Worm (Caenorhabditis elegans) whole organism, L3 larva: ENCODE data around the gene clpr-2.

ENCODE experiments used
- R02D3.7 ChIP-seq: fragments of 150-350 bp; optimal IDR thresholded peaks from 2 replicates; lab custom pipeline; 2014; ENCODE audit warnings: missing biosample characterization, missing genetic modification characterization
- ZK546.5 ChIP-seq: sonication (generic microtip); optimal IDR thresholded peaks from 2 replicates; lab custom pipeline; 2017; ENCODE audit warnings: missing biosample characterization, missing genetic modification characterization
- aly-2 ChIP-seq: fragments of 150-350 bp; optimal IDR thresholded peaks from 2 replicates; lab custom pipeline; 2014; ENCODE audit warnings: missing biosample characterization, missing genetic modification characterization
- ama-1 ChIP-seq: fragments of 150-350 bp; optimal IDR thresholded peaks from 2 replicates; lab custom pipeline; 2018
- ceh-16 ChIP-seq: sonication (generic microtip); optimal IDR thresholded peaks from 2 replicates; lab custom pipeline; 2017; ENCODE audit warnings: missing biosample characterization, missing genetic modification characterization
- ceh-28 ChIP-seq: fragments of 150-350 bp; optimal IDR thresholded peaks from 2 replicates; lab custom pipeline; 2014; ENCODE audit warnings: missing biosample characterization, missing genetic modification reagents, missing genetic modification characterization
- ceh-82 ChIP-seq: fragments of 150-350 bp; optimal IDR thresholded peaks from 2 replicates; lab custom pipeline; 2014; ENCODE audit warnings: missing biosample characterization, missing genetic modification characterization
- ceh-9 ChIP-seq: sonication (generic microtip); optimal IDR thresholded peaks from 2 replicates; lab custom pipeline; 2018; ENCODE audit warnings: missing biosample characterization, missing genetic modification characterization
- daf-12 ChIP-seq: fragments of 150-350 bp; optimal IDR thresholded peaks from 2 replicates; lab custom pipeline; 2014; ENCODE audit warnings: missing biosample characterization, missing genetic modification reagents, missing genetic modification characterization
- egl-27 ChIP-seq: sonication (generic microtip); optimal IDR thresholded peaks from 4 replicates; lab custom pipeline; 2017; ENCODE audit warnings: missing biosample characterization, missing genetic modification reagents, missing genetic modification characterization
- egl-5 ChIP-seq: fragments of 150-350 bp; optimal IDR thresholded peaks from 2 replicates; lab custom pipeline; 2017; ENCODE audit warnings: missing biosample characterization, missing genetic modification reagents, missing genetic modification characterization, inconsistent platforms
- elt-1 ChIP-seq: fragments of 150-350 bp; optimal IDR thresholded peaks from 2 replicates; lab custom pipeline; 2014; ENCODE audit warnings: missing biosample characterization, missing genetic modification characterization
- elt-2 ChIP-seq: sonication (generic microtip); optimal IDR thresholded peaks from 2 replicates; lab custom pipeline; 2016; ENCODE audit warnings: missing genetic modification reagents, mild to moderate bottlenecking, missing genetic modification characterization, missing compliant biosample characterization
- elt-3 ChIP-seq, 3 experiments: fragments of 150-350 bp in 1 of 3; sonication (generic microtip) in 2 of 3; optimal IDR thresholded peaks; 2 replicates in 2 of 3; 4 replicates in 1 of 3; lab custom pipeline; 2014 to 2017; ENCODE audit warnings: missing biosample characterization in 3 of 3, missing genetic modification characterization in 3 of 3
- eor-1 ChIP-seq, 2 experiments: fragments of 150-350 bp; optimal IDR thresholded peaks; 2 replicates each; lab custom pipeline; 2014 to 2018; ENCODE audit warnings: missing biosample characterization in 2 of 2, missing genetic modification characterization in 2 of 2
- fkh-10 ChIP-seq: sonication (generic microtip); optimal IDR thresholded peaks from 2 replicates; lab custom pipeline; 2017; ENCODE audit warnings: missing biosample characterization, missing genetic modification reagents, missing genetic modification characterization
- fkh-2 ChIP-seq: fragments of 150-350 bp; optimal IDR thresholded peaks from 2 replicates; lab custom pipeline; 2014; ENCODE audit warnings: missing biosample characterization, missing genetic modification reagents, missing genetic modification characterization
- fos-1 ChIP-seq: fragments of 150-350 bp; optimal IDR thresholded peaks from 2 replicates; lab custom pipeline; 2014; ENCODE audit warnings: missing biosample characterization, missing genetic modification characterization
- hmg-11 ChIP-seq: sonication (generic microtip); optimal IDR thresholded peaks from 2 replicates; lab custom pipeline; 2016; ENCODE audit warnings: missing genetic modification characterization, missing compliant biosample characterization
- jun-1 ChIP-seq: fragments of 150-350 bp; optimal IDR thresholded peaks from 2 replicates; lab custom pipeline; 2014; ENCODE audit warnings: missing biosample characterization, missing genetic modification reagents, missing genetic modification characterization
- lin-15B ChIP-seq: fragments of 150-350 bp; optimal IDR thresholded peaks from 2 replicates; lab custom pipeline; 2014; ENCODE audit warnings: missing biosample characterization, missing genetic modification characterization
- lin-39 ChIP-seq: fragments of 150-350 bp; optimal IDR thresholded peaks from 2 replicates; lab custom pipeline; 2018; ENCODE audit warnings: missing biosample characterization, missing genetic modification reagents, missing genetic modification characterization
- lsy-12 ChIP-seq: sonication (generic microtip); optimal IDR thresholded peaks from 2 replicates; lab custom pipeline; 2016; ENCODE audit warnings: mild to moderate bottlenecking, missing genetic modification characterization, missing compliant biosample characterization
- mdl-1 ChIP-seq: fragments of 150-350 bp; optimal IDR thresholded peaks from 2 replicates; lab custom pipeline; 2014; ENCODE audit warnings: missing biosample characterization, missing genetic modification characterization
- mml-1 ChIP-seq: fragments of 150-350 bp; sonication (generic microtip); optimal IDR thresholded peaks from 3 replicates; lab custom pipeline; 2014; ENCODE audit warnings: missing biosample characterization, missing genetic modification characterization
- nfya-1 ChIP-seq: sonication (generic microtip); optimal IDR thresholded peaks from 2 replicates; lab custom pipeline; 2017; ENCODE audit warnings: missing genetic modification characterization, mild to moderate bottlenecking, missing compliant biosample characterization, antibody characterized with exemption, moderate library complexity; ENCODE audit not compliant: insufficient read depth
- nhr-11 ChIP-seq: fragments of 150-350 bp; optimal IDR thresholded peaks from 2 replicates; lab custom pipeline; 2014; ENCODE audit warnings: missing biosample characterization, missing genetic modification characterization
- nhr-12 ChIP-seq: fragments of 150-350 bp; optimal IDR thresholded peaks from 2 replicates; lab custom pipeline; 2014; ENCODE audit warnings: missing biosample characterization, missing genetic modification characterization
- nhr-23 ChIP-seq: fragments of 150-350 bp; optimal IDR thresholded peaks from 2 replicates; lab custom pipeline; 2014; ENCODE audit warnings: missing biosample characterization, missing genetic modification reagents, missing genetic modification characterization
- nhr-237 ChIP-seq: fragments of 150-350 bp; optimal IDR thresholded peaks from 2 replicates; lab custom pipeline; 2014; ENCODE audit warnings: missing biosample characterization, missing genetic modification characterization
- nhr-25 ChIP-seq: sonication (generic microtip); optimal IDR thresholded peaks from 2 replicates; lab custom pipeline; 2017; ENCODE audit warnings: missing biosample characterization, missing genetic modification characterization
- nhr-28 ChIP-seq: fragments of 150-350 bp; optimal IDR thresholded peaks from 2 replicates; lab custom pipeline; 2014; ENCODE audit warnings: missing biosample characterization, missing genetic modification characterization
- nhr-43 ChIP-seq: sonication (generic microtip); optimal IDR thresholded peaks from 2 replicates; lab custom pipeline; 2016; ENCODE audit warnings: mild to moderate bottlenecking, missing genetic modification characterization, missing compliant biosample characterization; ENCODE audit not compliant: poor library complexity, severe bottlenecking
- nhr-67 ChIP-seq: fragments of 150-350 bp; optimal IDR thresholded peaks from 2 replicates; lab custom pipeline; 2014; ENCODE audit warnings: missing biosample characterization, missing genetic modification characterization
- nhr-76 ChIP-seq: fragments of 150-350 bp; sonication (generic microtip); optimal IDR thresholded peaks from 5 replicates; lab custom pipeline; 2014; ENCODE audit warnings: missing biosample characterization, missing genetic modification characterization
- nhr-77 ChIP-seq: fragments of 150-350 bp; optimal IDR thresholded peaks from 2 replicates; lab custom pipeline; 2014; ENCODE audit warnings: missing biosample characterization, missing genetic modification characterization
- pha-4 ChIP-seq: fragments of 150-350 bp; optimal IDR thresholded peaks from 2 replicates; lab custom pipeline; 2014; ENCODE audit warnings: missing biosample characterization, missing genetic modification reagents, missing genetic modification characterization
- pqm-1 ChIP-seq: fragments of 150-350 bp; optimal IDR thresholded peaks from 2 replicates; lab custom pipeline; 2017; ENCODE audit warnings: missing biosample characterization, missing genetic modification characterization, inconsistent platforms
- sea-2 ChIP-seq: fragments of 150-350 bp; sonication (generic microtip); optimal IDR thresholded peaks from 4 replicates; lab custom pipeline; 2014; ENCODE audit warnings: missing biosample characterization, missing genetic modification reagents, missing genetic modification characterization
- skn-1 ChIP-seq: fragments of 150-350 bp; optimal IDR thresholded peaks from 2 replicates; lab custom pipeline; 2014; ENCODE audit warnings: missing biosample characterization, missing genetic modification characterization
- snpc-4 ChIP-seq: fragments of 150-350 bp; optimal IDR thresholded peaks from 2 replicates; lab custom pipeline; 2014; ENCODE audit warnings: missing biosample characterization, missing genetic modification characterization
- tbx-2 ChIP-seq: sonication (generic microtip); optimal IDR thresholded peaks from 2 replicates; lab custom pipeline; 2016; ENCODE audit warnings: mild to moderate bottlenecking, missing genetic modification characterization, missing compliant biosample characterization
- unc-39 ChIP-seq: sonication (generic microtip); optimal IDR thresholded peaks from 4 replicates; lab custom pipeline; 2017; ENCODE audit warnings: missing biosample characterization, missing genetic modification characterization
- unc-62 ChIP-seq: fragments of 150-350 bp; sonication (generic microtip); optimal IDR thresholded peaks from 4 replicates; lab custom pipeline; 2014; ENCODE audit warnings: missing biosample characterization, missing genetic modification reagents, missing genetic modification characterization
- zag-1 ChIP-seq: fragments of 150-350 bp; optimal IDR thresholded peaks from 2 replicates; lab custom pipeline; 2014; ENCODE audit warnings: missing biosample characterization, missing genetic modification characterization
- ztf-11 ChIP-seq: fragments of 150-350 bp; optimal IDR thresholded peaks from 2 replicates; lab custom pipeline; 2014; ENCODE audit warnings: missing biosample characterization, missing genetic modification characterization
- ztf-4 ChIP-seq: fragments of 150-350 bp; optimal IDR thresholded peaks from 2 replicates; lab custom pipeline; 2014; ENCODE audit warnings: missing biosample characterization, missing genetic modification characterization

The clpr-2 gene

ce11 chrII:1244420-1244959, 14.2 kb upstream of the clpr-2 start:
- TF ChIP-seq ceh-82 (tag; lab: Kevin White, UChicago) = no peak
- no peak for TF ChIP-seq eor-1 (tag; optimal IDR thresholded peaks at IDR 0.05; lab: Kevin White, UChicago)
- TF ChIP-seq sea-2 = no peak
- no peak for TF ChIP-seq elt-3 (tag; optimal IDR thresholded peaks at IDR 0.05; lab: Kevin White, UChicago)
- peak; percentile 32 for TF ChIP-seq nhr-23 (tag; lab: Kevin White, UChicago)
- peak; percentile 77 for TF ChIP-seq lsy-12 (tag; lab: Kevin White, UChicago)
- no peak for TF ChIP-seq lin-15B (tag; lab: Kevin White, UChicago)
- no peak for TF ChIP-seq elt-1 (tag; lab: Kevin White, UChicago)
- peak; percentile 55 for TF ChIP-seq ama-1 (lab: Kevin White, UChicago)
- TF ChIP-seq nhr-25 (tag; lab: Kevin White, UChicago) = peak; percentile 54
- TF ChIP-seq nhr-237 (tag; lab: Kevin White, UChicago) = no peak
- no peak for TF ChIP-seq nfya-1
- no peak for TF ChIP-seq tbx-2 (tag; lab: Kevin White, UChicago)
- peak; percentile 42 for TF ChIP-seq nhr-43 (tag; lab: Kevin White, UChicago)
- no peak for TF ChIP-seq mdl-1 (tag; lab: Kevin White, UChicago)
- no peak for TF ChIP-seq ceh-28
- TF ChIP-seq ZK546.5 = no peak

ce11 chrII:1245783-1246182, 13.0 kb upstream of the clpr-2 start:
- TF ChIP-seq nhr-237 (tag; lab: Kevin White, UChicago) (no peak), pha-4 (tag; lab: Kevin White, UChicago) (peak; percentile 61)

ce11 chrII:1246855-1247259, 11.9 kb upstream of the clpr-2 start:
- TF ChIP-seq nhr-23 (tag; lab: Kevin White, UChicago) = peak; percentile 96
- TF ChIP-seq nhr-28 (tag; lab: Kevin White, UChicago) = no peak
- peak; percentile 89 for TF ChIP-seq lin-39
- no peak for TF ChIP-seq snpc-4
- TF ChIP-seq egl-27 (tag; lab: Kevin White, UChicago) = no peak
- TF ChIP-seq nhr-12 = no peak
- peak; percentile 96 for TF ChIP-seq hmg-11 (tag; lab: Kevin White, UChicago)
- peak; percentile 2 for TF ChIP-seq zag-1 (tag; lab: Kevin White, UChicago)
- TF ChIP-seq nhr-43 (tag; lab: Kevin White, UChicago) = peak; percentile 94
- TF ChIP-seq tbx-2 (tag; lab: Kevin White, UChicago) = peak; percentile 85
- peak in 1 of 3 experiments; percentile 54 for TF ChIP-seq elt-3 (tag; optimal IDR thresholded peaks at IDR 0.05; lab: Kevin White, UChicago)
- TF ChIP-seq nhr-67 = no peak
- no peak for TF ChIP-seq nhr-237 (tag; lab: Kevin White, UChicago)
- no peak for TF ChIP-seq ztf-11 (tag; lab: Kevin White, UChicago)
- TF ChIP-seq lin-15B (tag; lab: Kevin White, UChicago) = peak; percentile 60
- TF ChIP-seq fkh-2 (tag; lab: Kevin White, UChicago) = no peak
- TF ChIP-seq R02D3.7 (tag; lab: Kevin White, UChicago) = peak; percentile 77
- TF ChIP-seq mml-1 (tag; lab: Kevin White, UChicago) = no peak
- TF ChIP-seq nhr-77 = peak; percentile 44
- TF ChIP-seq eor-1 (tag; optimal IDR thresholded peaks at IDR 0.05; lab: Kevin White, UChicago) = no peak
- peak; percentile 5 for TF ChIP-seq fos-1 (tag; lab: Kevin White, UChicago)
- peak; percentile 87 for TF ChIP-seq ceh-28
- TF ChIP-seq fkh-10 (GFP tag; lab: Kevin White, UChicago) = no peak
- TF ChIP-seq ztf-4 = no peak
- peak; percentile 2 for TF ChIP-seq ZK546.5
- TF ChIP-seq nhr-11 (tag; lab: Kevin White, UChicago) = no peak
- no peak for TF ChIP-seq ceh-9 (tag; lab: Kevin White, UChicago)
- no peak for TF ChIP-seq unc-39 (tag; lab: Kevin White, UChicago)
- no peak for TF ChIP-seq aly-2
- peak; percentile 76 for TF ChIP-seq unc-62
- peak; percentile 78 for TF ChIP-seq elt-1 (tag; lab: Kevin White, UChicago)
- TF ChIP-seq nhr-25 (tag; lab: Kevin White, UChicago) = peak; percentile 96
- TF ChIP-seq mdl-1 (tag; lab: Kevin White, UChicago) = peak; percentile 83
- TF ChIP-seq daf-12 (tag; lab: Kevin White, UChicago) = no peak
- TF ChIP-seq jun-1 (tag; lab: Kevin White, UChicago) = peak; percentile 88
- TF ChIP-seq ceh-82 (tag; lab: Kevin White, UChicago) = peak; percentile 69
- TF ChIP-seq nfya-1 = peak; percentile 91
- no peak for TF ChIP-seq nhr-76 (tag; lab: Kevin White, UChicago)
- TF ChIP-seq pha-4 (tag; lab: Kevin White, UChicago) = peak; percentile 82
- TF ChIP-seq skn-1 (tag; lab: Kevin White, UChicago) = peak; percentile 64
- peak; percentile 19 for TF ChIP-seq pqm-1 (tag; lab: Kevin White, UChicago)
- TF ChIP-seq elt-2 (tag; lab: Kevin White, UChicago) = peak; percentile 74
- peak; percentile 97 for TF ChIP-seq lsy-12 (tag; lab: Kevin White, UChicago)
- TF ChIP-seq egl-5 = no peak
- TF ChIP-seq sea-2 = peak; percentile 97
- TF ChIP-seq ceh-16 = no peak
- no peak for TF ChIP-seq ama-1 (lab: Kevin White, UChicago)
- TF ChIP-seq, all 47 proteins: peak for 26
